Worm (Caenorhabditis elegans) whole organism, L1 larva: ENCODE data around the gene gldi-7.

ENCODE experiments used
- F16B12.6 ChIP-seq: fragments of 150-350 bp; optimal IDR thresholded peaks from 2 replicates; lab custom pipeline; 2014; ENCODE audit warnings: missing biosample characterization, missing genetic modification characterization
- alr-1 ChIP-seq: fragments of 200-800 bp; sonication (Bioruptor generic); optimal IDR thresholded peaks from 2 replicates; lab custom pipeline; 2018; ENCODE audit warnings: borderline replicate concordance, mild to moderate bottlenecking, missing genetic modification characterization, missing compliant biosample characterization
- ama-1 ChIP-seq: fragments of 150-350 bp; optimal IDR thresholded peaks from 2 replicates; lab custom pipeline; 2014
- blmp-1 ChIP-seq: fragments of 150-350 bp; optimal IDR thresholded peaks from 2 replicates; lab custom pipeline; 2014; ENCODE audit warnings: missing biosample characterization, missing genetic modification characterization
- ceh-63 ChIP-seq: fragments of 200-800 bp; sonication (Bioruptor generic); optimal IDR thresholded peaks from 2 replicates; lab custom pipeline; 2018; ENCODE audit warnings: mild to moderate bottlenecking, missing genetic modification characterization, missing compliant biosample characterization
- ceh-8 ChIP-seq: fragments of 200-800 bp; sonication (Bioruptor generic); optimal IDR thresholded peaks from 2 replicates; lab custom pipeline; 2018; ENCODE audit warnings: mild to moderate bottlenecking, missing genetic modification characterization, moderate library complexity, missing compliant biosample characterization
- ceh-88 ChIP-seq: fragments of 200-800 bp; sonication (Bioruptor generic); IDR thresholded peaks from 2 replicates; pipeline ENCODE4 v1.3.6; 2022; ENCODE audit warnings: missing genetic modification characterization, missing compliant biosample characterization
- ceh-90 ChIP-seq: sonication (generic microtip); optimal IDR thresholded peaks from 2 replicates; lab custom pipeline; 2016; ENCODE audit warnings: missing genetic modification characterization, missing compliant biosample characterization
- ces-1 ChIP-seq: fragments of 150-350 bp; optimal IDR thresholded peaks from 2 replicates; lab custom pipeline; 2014; ENCODE audit warnings: missing biosample characterization, missing genetic modification reagents, missing genetic modification characterization
- efl-1 ChIP-seq, 4 experiments: fragments of 150-350 bp; optimal IDR thresholded peaks in 3 of 4; peaks in 1 of 4; 1 replicate in 1 of 4; 2 replicates in 3 of 4; lab custom pipeline; 2014; ENCODE audit warnings: missing biosample characterization in 2 of 4, missing genetic modification characterization in 2 of 4, missing genetic modification reagents in 2 of 4
- elt-2 ChIP-seq: sonication (generic microtip); optimal IDR thresholded peaks from 2 replicates; lab custom pipeline; 2016; ENCODE audit warnings: missing genetic modification characterization, mild to moderate bottlenecking, inconsistent platforms, missing compliant biosample characterization, missing genetic modification reagents
- fkh-10 ChIP-seq: sonication (generic microtip); optimal IDR thresholded peaks from 2 replicates; lab custom pipeline; 2017; ENCODE audit warnings: missing biosample characterization, missing genetic modification reagents, missing genetic modification characterization
- fkh-4 ChIP-seq: sonication (generic microtip); optimal IDR thresholded peaks from 2 replicates; lab custom pipeline; 2016; ENCODE audit warnings: missing compliant biosample characterization, missing genetic modification characterization, borderline replicate concordance
- fos-1 ChIP-seq: fragments of 150-350 bp; optimal IDR thresholded peaks from 2 replicates; lab custom pipeline; 2014; ENCODE audit warnings: missing biosample characterization, missing genetic modification characterization
- grh-1 ChIP-seq: fragments of 200-800 bp; sonication (Bioruptor generic); IDR thresholded peaks from 2 replicates; pipeline ENCODE4 v1.3.6; 2022; ENCODE audit warnings: missing genetic modification reagents, missing genetic modification characterization, missing compliant biosample characterization
- hlh-17 ChIP-seq: fragments of 200-800 bp; sonication (Bioruptor generic); optimal IDR thresholded peaks from 2 replicates; lab custom pipeline; 2018; ENCODE audit warnings: missing genetic modification characterization, mild to moderate bottlenecking, missing compliant biosample characterization, moderate library complexity, borderline replicate concordance
- hlh-4 ChIP-seq: sonication (generic microtip); optimal IDR thresholded peaks from 2 replicates; lab custom pipeline; 2016; ENCODE audit warnings: mild to moderate bottlenecking, missing genetic modification characterization, missing compliant biosample characterization
- hpl-2 ChIP-seq: fragments of 150-350 bp; optimal IDR thresholded peaks from 2 replicates; lab custom pipeline; 2014; ENCODE audit warnings: missing biosample characterization, missing genetic modification reagents, missing genetic modification characterization
- irx-1 ChIP-seq: sonication (generic microtip); optimal IDR thresholded peaks from 2 replicates; lab custom pipeline; 2016; ENCODE audit warnings: missing genetic modification characterization, missing compliant biosample characterization
- isw-1 ChIP-seq: fragments of 200-800 bp; sonication (Bioruptor generic); IDR thresholded peaks from 2 replicates; pipeline ENCODE4 v1.3.6; 2022; ENCODE audit warnings: missing genetic modification characterization, missing compliant biosample characterization
- lin-39 ChIP-seq: fragments of 150-350 bp; optimal IDR thresholded peaks from 2 replicates; lab custom pipeline; 2014; ENCODE audit warnings: missing biosample characterization, missing genetic modification reagents, missing genetic modification characterization
- lir-3 ChIP-seq: sonication (generic microtip); optimal IDR thresholded peaks from 2 replicates; lab custom pipeline; 2016; ENCODE audit warnings: mild to moderate bottlenecking, missing genetic modification characterization, moderate library complexity, missing compliant biosample characterization; ENCODE audit not compliant: poor library complexity
- mab-9 ChIP-seq: fragments of 200-800 bp; sonication (Bioruptor generic); IDR thresholded peaks from 2 replicates; pipeline ENCODE4 v1.3.6; 2022; ENCODE audit warnings: missing genetic modification reagents, missing genetic modification characterization, missing compliant biosample characterization
- mdl-1 ChIP-seq, 2 experiments: fragments of 150-350 bp; optimal IDR thresholded peaks; 2 replicates each; lab custom pipeline; 2014 to 2017; ENCODE audit warnings: missing biosample characterization in 2 of 2, missing genetic modification characterization in 2 of 2, inconsistent platforms in 1 of 2
- mef-2 ChIP-seq: fragments of 150-350 bp; optimal IDR thresholded peaks from 2 replicates; lab custom pipeline; 2014; ENCODE audit warnings: missing biosample characterization, missing genetic modification characterization
- mep-1 ChIP-seq: fragments of 150-350 bp; optimal IDR thresholded peaks from 2 replicates; lab custom pipeline; 2014; ENCODE audit warnings: missing biosample characterization, missing genetic modification characterization
- nhr-11 ChIP-seq: fragments of 150-350 bp; optimal IDR thresholded peaks from 2 replicates; lab custom pipeline; 2014; ENCODE audit warnings: missing biosample characterization, missing genetic modification characterization
- nhr-12 ChIP-seq: sonication (generic microtip); optimal IDR thresholded peaks from 2 replicates; lab custom pipeline; 2017; ENCODE audit warnings: missing biosample characterization, missing genetic modification characterization
- nhr-20 ChIP-seq: sonication (generic microtip); optimal IDR thresholded peaks from 2 replicates; lab custom pipeline; 2016; ENCODE audit warnings: mild to moderate bottlenecking, missing genetic modification characterization, missing compliant biosample characterization
- nhr-237 ChIP-seq: fragments of 150-350 bp; optimal IDR thresholded peaks from 2 replicates; lab custom pipeline; 2014; ENCODE audit warnings: missing biosample characterization, missing genetic modification characterization
- nhr-28 ChIP-seq: fragments of 150-350 bp; optimal IDR thresholded peaks from 2 replicates; lab custom pipeline; 2014; ENCODE audit warnings: missing biosample characterization, missing genetic modification characterization
- nhr-47 ChIP-seq: sonication (generic microtip); optimal IDR thresholded peaks from 2 replicates; lab custom pipeline; 2016; ENCODE audit warnings: mild to moderate bottlenecking, missing genetic modification characterization, moderate library complexity, missing compliant biosample characterization
- nhr-76 ChIP-seq: sonication (generic microtip); optimal IDR thresholded peaks from 2 replicates; lab custom pipeline; 2017; ENCODE audit warnings: missing biosample characterization, missing genetic modification characterization
- nhr-90 ChIP-seq: sonication (generic microtip); optimal IDR thresholded peaks from 2 replicates; lab custom pipeline; 2016; ENCODE audit warnings: mild to moderate bottlenecking, missing genetic modification characterization, missing compliant biosample characterization; ENCODE audit not compliant: poor library complexity
- pag-3 ChIP-seq: sonication (generic microtip); optimal IDR thresholded peaks from 2 replicates; lab custom pipeline; 2017; ENCODE audit warnings: missing genetic modification characterization, mild to moderate bottlenecking, missing compliant biosample characterization, antibody characterized with exemption, borderline replicate concordance; ENCODE audit not compliant: insufficient read depth
- pqm-1 ChIP-seq: sonication (generic microtip); optimal IDR thresholded peaks from 3 replicates; lab custom pipeline; 2017; ENCODE audit warnings: missing biosample characterization, missing genetic modification characterization
- rnt-1 ChIP-seq: sonication (generic microtip); optimal IDR thresholded peaks from 2 replicates; lab custom pipeline; 2016; ENCODE audit warnings: mild to moderate bottlenecking, missing genetic modification characterization, moderate library complexity, missing compliant biosample characterization
- skn-1 ChIP-seq: fragments of 150-350 bp; optimal IDR thresholded peaks from 2 replicates; lab custom pipeline; 2014; ENCODE audit warnings: missing biosample characterization, missing genetic modification characterization
- snpc-4 ChIP-seq: fragments of 150-350 bp; optimal IDR thresholded peaks from 2 replicates; lab custom pipeline; 2014; ENCODE audit warnings: missing biosample characterization, missing genetic modification characterization
- snu-23 ChIP-seq: sonication (generic microtip); optimal IDR thresholded peaks from 2 replicates; lab custom pipeline; 2016; ENCODE audit warnings: missing genetic modification characterization, missing compliant biosample characterization
- sup-37 ChIP-seq: fragments of 200-800 bp; sonication (Bioruptor generic); optimal IDR thresholded peaks from 2 replicates; lab custom pipeline; 2018; ENCODE audit warnings: mild to moderate bottlenecking, missing genetic modification characterization, missing compliant biosample characterization
- tbx-2 ChIP-seq: sonication (generic microtip); optimal IDR thresholded peaks from 2 replicates; lab custom pipeline; 2016; ENCODE audit warnings: missing genetic modification characterization, missing compliant biosample characterization
- unc-130 ChIP-seq: fragments of 150-350 bp; optimal IDR thresholded peaks from 2 replicates; lab custom pipeline; 2017; ENCODE audit warnings: missing biosample characterization, missing genetic modification characterization, inconsistent platforms
- unc-30 ChIP-seq: sonication (generic microtip); optimal IDR thresholded peaks from 2 replicates; lab custom pipeline; 2017; ENCODE audit warnings: missing biosample characterization, missing genetic modification characterization
- unc-62 ChIP-seq: fragments of 150-350 bp; optimal IDR thresholded peaks from 2 replicates; lab custom pipeline; 2014; ENCODE audit warnings: missing biosample characterization, missing genetic modification reagents, missing genetic modification characterization
- vab-15 ChIP-seq: sonication (generic microtip); optimal IDR thresholded peaks from 2 replicates; lab custom pipeline; 2017; ENCODE audit warnings: missing genotype, mild to moderate bottlenecking, missing genetic modification characterization, missing compliant biosample characterization
- xbp-1 ChIP-seq: sonication (generic microtip); optimal IDR thresholded peaks from 2 replicates; lab custom pipeline; 2016; ENCODE audit warnings: missing genetic modification characterization, missing compliant biosample characterization
- ztf-4 ChIP-seq: fragments of 150-350 bp; optimal IDR thresholded peaks from 2 replicates; lab custom pipeline; 2014; ENCODE audit warnings: missing biosample characterization, missing genetic modification characterization

gldi-7 gene

DNA sequence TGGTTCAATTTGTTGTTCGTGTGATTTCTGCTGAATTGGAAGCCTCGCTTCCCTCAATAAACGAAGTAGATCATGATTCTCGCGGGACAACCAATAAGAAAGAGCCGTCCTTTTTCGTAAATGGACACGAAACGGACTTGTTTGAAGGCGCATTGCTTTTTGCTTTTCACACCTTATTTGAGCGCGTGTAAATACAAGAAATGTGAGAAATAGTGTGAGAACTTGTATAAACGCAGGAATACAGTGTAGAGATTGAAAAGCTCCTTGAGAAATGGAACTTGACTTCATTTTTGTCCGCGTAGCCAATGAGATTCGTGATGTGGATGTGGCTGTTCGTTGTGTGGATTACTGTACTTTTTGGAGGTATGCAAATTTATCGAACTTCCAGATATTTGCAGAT is 10.4 kb downstream of the gldi-7 start, which contains the start of gene cht-2:
TSS of gene cht-2 (plus strand) at position 301 of the 400 bp plus-strand sequence.
- TF ChIP-seq nhr-28 (tag; lab: Kevin White, UChicago) = no peak
- no peak for TF ChIP-seq ceh-90 (tag; lab: Kevin White, UChicago)

DNA sequence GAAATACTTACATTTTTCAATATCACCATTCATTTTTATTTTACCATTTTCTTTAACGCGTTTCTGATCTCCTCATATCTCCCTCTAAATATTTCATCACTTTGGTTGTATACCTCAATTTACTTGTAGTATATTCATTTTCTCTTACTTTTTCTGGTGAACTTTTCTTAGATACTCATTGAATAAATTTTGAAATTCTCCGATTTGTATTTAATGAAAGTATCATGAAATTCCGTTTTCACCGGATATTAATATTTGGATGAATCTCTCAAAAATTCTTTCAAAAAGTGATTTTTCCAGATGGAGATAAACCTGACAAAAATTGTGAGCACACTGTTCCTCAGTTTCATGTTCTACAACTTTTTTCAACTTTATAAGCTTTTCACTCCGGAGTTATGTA is 12.8 kb downstream of the gldi-7 start, which contains the start of gene T13H5.8:
TSS of gene T13H5.8 (plus strand) at position 301 of the 400 bp plus-strand sequence.
- TF ChIP-seq lir-3 (tag; lab: Kevin White, UChicago) (no peak), rnt-1 (no peak), fos-1 (no peak), lin-39 (tag; lab: Kevin White, UChicago) (no peak), ceh-63 (GFP tag; lab: Kevin White, UChicago) (no peak), pag-3 (no peak), ceh-8 (no peak), unc-30 (tag; lab: Kevin White, UChicago) (no peak), elt-2 (tag; lab: Kevin White, UChicago) (no peak), mef-2 (tag; lab: Kevin White, UChicago) (no peak), F16B12.6 (tag; lab: Kevin White, UChicago) (no peak), irx-1 (tag; lab: Kevin White, UChicago) (no peak)
- TF ChIP-seq, all 84 proteins: peak for 0

DNA sequence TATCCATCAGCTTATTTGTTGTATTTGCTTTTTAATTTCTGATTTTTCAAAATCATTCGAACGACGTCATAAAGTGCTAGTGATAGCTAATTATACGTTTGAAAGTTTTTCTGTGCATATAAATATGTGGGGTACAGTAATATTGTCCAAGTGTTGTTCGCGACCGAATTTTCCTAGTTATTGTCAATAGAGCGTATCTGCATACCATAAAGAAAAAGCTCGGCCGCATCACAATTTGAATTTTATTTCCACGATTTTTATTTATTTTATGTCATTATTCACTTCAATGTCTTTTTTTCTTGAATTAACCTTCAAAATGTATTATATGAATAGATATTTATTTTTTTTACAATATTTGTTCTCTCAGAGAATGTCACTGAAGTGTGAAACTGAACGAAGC is 14.2 kb downstream of the gldi-7 start, which contains the start of gene rnh-2:
TSS of gene rnh-2 (plus strand) at position 368 of the 400 bp plus-strand sequence.
- TF ChIP-seq hlh-17 (GFP tag; lab: Kevin White, UChicago) (no peak), isw-1 (no peak), rnt-1 (peak; percentile 90), snu-23 (GFP tag; lab: Kevin White, UChicago) (peak; percentile 70), nhr-11 (no peak), vab-15 (no peak), tbx-2 (tag; lab: Kevin White, UChicago) (peak; percentile 61), mab-9 (GFP tag; lab: Robert Waterston, UW) (no peak), ama-1 (no peak), mdl-1 (tag; optimal IDR thresholded peaks at IDR 0.05; lab: Kevin White, UChicago) (no peak), irx-1 (tag; lab: Kevin White, UChicago) (no peak), hlh-4 (tag; lab: Kevin White, UChicago) (no peak), unc-130 (tag; lab: Kevin White, UChicago) (peak; percentile 17), fkh-10 (no peak), elt-2 (tag; lab: Kevin White, UChicago) (peak; percentile 28), unc-62 (GFP tag; lab: Kevin White, UChicago) (no peak), F16B12.6 (tag; lab: Kevin White, UChicago) (peak; percentile 65), nhr-76 (no peak), pag-3 (no peak), nhr-237 (tag; lab: Kevin White, UChicago) (no peak), efl-1 (optimal IDR thresholded peaks at IDR 0.05; lab: Kevin White, UChicago) (peak; percentile 67 to 75), efl-1 (GFP tag; optimal IDR thresholded peaks at IDR 0.05 in 1 of 2; lab: Kevin White, UChicago) (peak; percentile 73 to 96), blmp-1 (tag; lab: Kevin White, UChicago) (peak; percentile 53), xbp-1 (tag; lab: Kevin White, UChicago) (peak; percentile 61), ztf-4 (tag; lab: Kevin White, UChicago) (peak; percentile 34), nhr-20 (tag; lab: Kevin White, UChicago) (peak; percentile 75), fkh-4 (tag; lab: Kevin White, UChicago) (peak; percentile 8), unc-30 (tag; lab: Kevin White, UChicago) (no peak), hpl-2 (GFP tag; lab: Kevin White, UChicago) (no peak), nhr-47 (tag; lab: Kevin White, UChicago) (peak; percentile 69), nhr-90 (tag; lab: Kevin White, UChicago) (peak; percentile 55), grh-1 (GFP tag; lab: Robert Waterston, UW) (no peak), mep-1 (tag; lab: Kevin White, UChicago) (peak; percentile 86), ces-1 (GFP tag; lab: Kevin White, UChicago) (no peak), ceh-90 (tag; lab: Kevin White, UChicago) (peak; percentile 71), sup-37 (GFP tag; lab: Kevin White, UChicago) (no peak), ceh-88 (no peak), snpc-4 (tag; lab: Kevin White, UChicago) (peak; percentile 52), alr-1 (no peak), pqm-1 (tag; lab: Kevin White, UChicago) (no peak), skn-1 (tag; lab: Kevin White, UChicago) (peak; percentile 25), nhr-12 (no peak)
